Worm (Caenorhabditis elegans): ENCODE results near the gene srw-55.

Gene srw-55

ce11 chrV:15954932-15955331 lies 14.8 kb upstream of the srw-55 start, which contains the start of gene srw-57:
Gene srw-57 (minus strand): TSS chrV:15955032.
- no peak for TF ChIP-seq pros-1 (tag; optimal IDR thresholded peaks at IDR 0.05)
- TF ChIP-seq K09A11.1 (tag; optimal IDR thresholded peaks at IDR 0.05; ENCODE audit: insufficient read depth), result no peak
- no peak for TF ChIP-seq ceh-31 (tag; optimal IDR thresholded peaks at IDR 0.05)
- no peak for TF ChIP-seq tbx-7 (tag; optimal IDR thresholded peaks at IDR 0.05)
- TF ChIP-seq ztf-16 (tag; optimal IDR thresholded peaks at IDR 0.05), result no peak
- TF ChIP-seq nfya-1 (tag; optimal IDR thresholded peaks at IDR 0.05), result no peak
- no peak for TF ChIP-seq hlh-8 (tag; optimal IDR thresholded peaks at IDR 0.05)
- no peak for TF ChIP-seq F13H6.1 (tag; optimal IDR thresholded peaks at IDR 0.05)
- TF ChIP-seq che-1 (tag; optimal IDR thresholded peaks at IDR 0.05), result no peak
- no peak for TF ChIP-seq pha-4 (tag; optimal IDR thresholded peaks at IDR 0.05)
- no peak for TF ChIP-seq rnt-1 (tag; optimal IDR thresholded peaks at IDR 0.05)
- TF ChIP-seq ceh-34 (tag; optimal IDR thresholded peaks at IDR 0.05), result no peak
- no peak for TF ChIP-seq pat-9 (tag; optimal IDR thresholded peaks at IDR 0.05)
- no peak for TF ChIP-seq elt-4 (tag; optimal IDR thresholded peaks at IDR 0.05)
- no peak for TF ChIP-seq eyg-1 (tag; optimal IDR thresholded peaks at IDR 0.05)
- TF ChIP-seq fkh-10 (GFP tag; optimal IDR thresholded peaks at IDR 0.05), result no peak
- TF ChIP-seq unc-42 (tag; optimal IDR thresholded peaks at IDR 0.05), result no peak
- no peak for TF ChIP-seq sox-2 (GFP tag; IDR thresholded peaks at IDR 0.05)

ce11 chrV:15952762-15953161 lies 12.6 kb upstream of the srw-55 start, which contains the start of gene srw-56:
Gene srw-56 (minus strand): TSS chrV:15952862.
- TF ChIP-seq nhr-11 (tag; optimal IDR thresholded peaks at IDR 0.05) (no peak), dve-1 (tag; optimal IDR thresholded peaks at IDR 0.05) (no peak), sdc-2 (tag; optimal IDR thresholded peaks at IDR 0.05) (no peak)

ce11 chrV:15950903-15951302 lies 10.7 kb upstream of the srw-55 start, which contains the start of gene srw-59:
Gene srw-59 (minus strand): TSS chrV:15951003.
- no peak for TF ChIP-seq lin-11 (tag; optimal IDR thresholded peaks at IDR 0.05)
- no peak for TF ChIP-seq T23F11.4 (GFP tag; optimal IDR thresholded peaks at IDR 0.05)
- no peak for TF ChIP-seq ceh-2 (tag; optimal IDR thresholded peaks at IDR 0.05)
- no peak for TF ChIP-seq elt-2 (tag; optimal IDR thresholded peaks at IDR 0.05)
- no peak for TF ChIP-seq pha-2 (tag; optimal IDR thresholded peaks at IDR 0.05)
- TF ChIP-seq ceh-14 (tag; optimal IDR thresholded peaks at IDR 0.05), result no peak
- TF ChIP-seq nhr-11 (tag; optimal IDR thresholded peaks at IDR 0.05), result no peak
- no peak for TF ChIP-seq sox-2 (GFP tag; IDR thresholded peaks at IDR 0.05)
- TF ChIP-seq hlh-30 (tag; optimal IDR thresholded peaks at IDR 0.05; ENCODE audit: insufficient read depth), result no peak
- no peak for TF ChIP-seq madf-2 (tag; optimal IDR thresholded peaks at IDR 0.05)
- no peak for TF ChIP-seq ama-1 (optimal IDR thresholded peaks at IDR 0.05)
- TF ChIP-seq pat-9 (tag; optimal IDR thresholded peaks at IDR 0.05), result no peak
- TF ChIP-seq ztf-16 (tag; optimal IDR thresholded peaks at IDR 0.05), result no peak
- TF ChIP-seq K09A11.1 (tag; optimal IDR thresholded peaks at IDR 0.05; ENCODE audit: insufficient read depth), result no peak
- no peak for TF ChIP-seq hlh-15 (tag; optimal IDR thresholded peaks at IDR 0.05)
- no peak for TF ChIP-seq ttx-3 (tag; optimal IDR thresholded peaks at IDR 0.05)
- TF ChIP-seq unc-3 (GFP tag; conservative IDR thresholded peaks at IDR 0.05), result no peak
- TF ChIP-seq unc-3 (tag; optimal IDR thresholded peaks at IDR 0.05), result no peak
- TF ChIP-seq fax-1 (tag; optimal IDR thresholded peaks at IDR 0.05), result no peak
- TF ChIP-seq unc-86 (tag; optimal IDR thresholded peaks at IDR 0.05), result no peak
- no peak for TF ChIP-seq ceh-48 (tag; optimal IDR thresholded peaks at IDR 0.05)

- TF ChIP-seq ceh-9 (tag; optimal IDR thresholded peaks at IDR 0.05) (no peak), dve-1 (tag; optimal IDR thresholded peaks at IDR 0.05) (no peak), T23F11.4 (GFP tag; optimal IDR thresholded peaks at IDR 0.05) (no peak), zip-5 (tag; optimal IDR thresholded peaks at IDR 0.05) (no peak), sdc-2 (tag; optimal IDR thresholded peaks at IDR 0.05) (no peak), fkh-10 (GFP tag; optimal IDR thresholded peaks at IDR 0.05) (no peak), unc-86 (tag; optimal IDR thresholded peaks at IDR 0.05) (no peak), rnt-1 (tag; optimal IDR thresholded peaks at IDR 0.05) (no peak), syd-9 (tag; optimal IDR thresholded peaks at IDR 0.05) (no peak), madf-2 (tag; optimal IDR thresholded peaks at IDR 0.05) (no peak), mec-3 (tag; optimal IDR thresholded peaks at IDR 0.05; ENCODE audit: borderline replicate concordance) (no peak), nfya-1 (tag; optimal IDR thresholded peaks at IDR 0.05) (no peak)
Measured at ce11 chrV:15943125-15943524, 3.0 kb upstream of the srw-55 start, which contains the start of gene srw-53. Gene srw-53 (plus strand): TSS chrV:15943425.
